Fruit fly (Drosophila melanogaster) whole organism, pupa: ENCODE measurements around the gene Ptip.

Experiments
- CG10348 ChIP-seq: fragments of 200-800 bp; sonication (Bioruptor generic); IDR thresholded peaks from 2 replicates; pipeline ENCODE4 v1.3.6; 2022; ENCODE audit warnings: missing biosample characterization, missing genetic modification characterization
- CG12605 ChIP-seq: fragments of 200-800 bp; sonication (Bioruptor generic); IDR thresholded peaks from 2 replicates; pipeline ENCODE4 v1.3.6; 2022; ENCODE audit warnings: missing biosample characterization, missing genetic modification characterization
- CG13204 ChIP-seq: fragments of 200-800 bp; sonication (Bioruptor generic); optimal IDR thresholded peaks from 2 replicates; lab custom pipeline; 2018; ENCODE audit warnings: missing biosample characterization, mild to moderate bottlenecking, missing genetic modification characterization, moderate library complexity
- CG14655 ChIP-seq: fragments of 200-800 bp; sonication (Bioruptor generic); optimal IDR thresholded peaks from 3 replicates; lab custom pipeline; 2017; ENCODE audit warnings: mild to moderate bottlenecking, missing biosample characterization, missing genetic modification reagents, missing genetic modification characterization
- CG15710 ChIP-seq: fragments of 200-800 bp; sonication (Bioruptor generic); optimal IDR thresholded peaks from 2 replicates; lab custom pipeline; 2018; ENCODE audit warnings: missing biosample characterization, mild to moderate bottlenecking, missing genetic modification characterization, moderate library complexity
- CG17806 ChIP-seq: fragments of 200-800 bp; sonication (Bioruptor generic); optimal IDR thresholded peaks from 2 replicates; lab custom pipeline; 2018; ENCODE audit warnings: missing biosample characterization, mild to moderate bottlenecking, missing genetic modification characterization, moderate library complexity
- CG32121 ChIP-seq: fragments of 200-800 bp; sonication (Bioruptor generic); IDR thresholded peaks from 2 replicates; pipeline ENCODE4 v1.3.6; 2022; ENCODE audit warnings: missing biosample characterization, missing genetic modification characterization
- CG34367 ChIP-seq: fragments of 200-800 bp; sonication (Bioruptor generic); optimal IDR thresholded peaks from 2 replicates; lab custom pipeline; 2018; ENCODE audit warnings: missing biosample characterization, mild to moderate bottlenecking, missing genetic modification characterization
- CG4496 ChIP-seq: fragments of 200-800 bp; sonication (Bioruptor generic); IDR thresholded peaks from 3 replicates; pipeline ENCODE4 v1.3.6; 2022; ENCODE audit warnings: missing biosample characterization, missing genetic modification characterization
- CG8159 ChIP-seq: fragments of 200-800 bp; sonication (Bioruptor generic); optimal IDR thresholded peaks from 3 replicates; lab custom pipeline; 2018; ENCODE audit warnings: missing biosample characterization, mild to moderate bottlenecking, missing genetic modification characterization, moderate library complexity
- CG8301 ChIP-seq: fragments of 200-800 bp; sonication (Bioruptor generic); optimal IDR thresholded peaks from 2 replicates; lab custom pipeline; 2018; ENCODE audit warnings: missing biosample characterization, mild to moderate bottlenecking, missing genetic modification characterization
- CG9948 ChIP-seq: fragments of 200-800 bp; sonication (Bioruptor generic); optimal IDR thresholded peaks from 2 replicates; lab custom pipeline; 2018; ENCODE audit warnings: missing biosample characterization, mild to moderate bottlenecking, missing genetic modification characterization, moderate library complexity
- D1 ChIP-seq: fragments of 200-800 bp; sonication (Bioruptor generic); optimal IDR thresholded peaks from 2 replicates; lab custom pipeline; 2018; ENCODE audit warnings: missing biosample characterization, mild to moderate bottlenecking, missing genetic modification characterization, moderate library complexity
- EcR ChIP-seq: fragments of 200-800 bp; sonication (Bioruptor generic); optimal IDR thresholded peaks from 3 replicates; lab custom pipeline; 2019; ENCODE audit warnings: missing biosample characterization, missing genetic modification characterization, mild to moderate bottlenecking, moderate library complexity, missing genetic modification reagents
- Ets98B ChIP-seq: fragments of 200-800 bp; sonication (Bioruptor generic); IDR thresholded peaks from 2 replicates; pipeline ENCODE4 v1.3.6; 2022; ENCODE audit warnings: missing biosample characterization, missing genetic modification characterization
- Pif1A ChIP-seq: fragments of 200-800 bp; sonication (Bioruptor generic); optimal IDR thresholded peaks from 3 replicates; lab custom pipeline; 2016; ENCODE audit warnings: missing biosample characterization, missing genetic modification characterization
- Pif1B ChIP-seq: fragments of 200-800 bp; sonication (Bioruptor generic); optimal IDR thresholded peaks from 3 replicates; lab custom pipeline; 2016; ENCODE audit warnings: missing biosample characterization, missing genetic modification characterization
- Snoo ChIP-seq: fragments of 200-800 bp; sonication (Bioruptor generic); optimal IDR thresholded peaks from 3 replicates; lab custom pipeline; 2017; ENCODE audit warnings: missing biosample characterization, mild to moderate bottlenecking, missing genetic modification characterization, inconsistent platforms
- fd96Ca ChIP-seq: fragments of 200-800 bp; sonication (Bioruptor generic); IDR thresholded peaks from 3 replicates; pipeline ENCODE4 v1.3.6; 2022; ENCODE audit warnings: missing biosample characterization, missing genetic modification characterization
- gl ChIP-seq: fragments of 200-800 bp; sonication (Bioruptor generic); optimal IDR thresholded peaks from 2 replicates; lab custom pipeline; 2018; ENCODE audit warnings: missing biosample characterization, mild to moderate bottlenecking, missing genetic modification characterization
- rn ChIP-seq: fragments of 200-800 bp; sonication (Bioruptor generic); IDR thresholded peaks from 2 replicates; pipeline ENCODE4 v1.3.6; 2022; ENCODE audit warnings: missing biosample characterization, missing genetic modification characterization

The Ptip gene

dm6 chr3L:14001658-14002523, 27.0 kb downstream of the Ptip start, which contains the start of the genes Nprl3 and upSET:
TSS of gene Nprl3 (minus strand) at chr3L:14001880.
TSS of gene upSET (plus strand) at chr3L:14002127.
- TF ChIP-seq CG15710 (tag; lab: Kevin White, UChicago): no peak
- no peak for TF ChIP-seq EcR (GFP tag; lab: Kevin White, UChicago)
- TF ChIP-seq fd96Ca (GFP tag; lab: Robert Waterston, UW): no peak; the same call in 2 of the 3 replicates
- no peak for TF ChIP-seq CG10348 (GFP tag; lab: Robert Waterston, UW)
- no peak for TF ChIP-seq gl (tag; lab: Kevin White, UChicago)
- no peak for TF ChIP-seq CG34367 (tag; lab: Kevin White, UChicago)
- no peak for TF ChIP-seq Pif1A (GFP tag; lab: Kevin White, UChicago)
- TF ChIP-seq Pif1B (GFP tag; lab: Kevin White, UChicago): no peak
- TF ChIP-seq CG4496 (GFP tag; lab: Robert Waterston, UW): no peak
- TF ChIP-seq rn (GFP tag; lab: Robert Waterston, UW): no peak
- TF ChIP-seq, all 21 proteins: peak for 0

- TF ChIP-seq CG8301 (tag; lab: Kevin White, UChicago) (no peak), CG8159 (no peak), fd96Ca (GFP tag; lab: Robert Waterston, UW) (no peak), CG9948 (tag; lab: Kevin White, UChicago) (no peak), rn (GFP tag; lab: Robert Waterston, UW) (no peak), gl (tag; lab: Kevin White, UChicago) (no peak)
These were observed 29.7 kb downstream of the Ptip start, which contains the start of gene CG17359 for dm6 chr3L:13999204-13999603. TSS of gene CG17359 (minus strand) at chr3L:13999251.

- TF ChIP-seq CG10348 (GFP tag; lab: Robert Waterston, UW): no peak
- peak; percentile 43 for TF ChIP-seq D1 (tag; lab: Kevin White, UChicago)
- no peak for TF ChIP-seq EcR (GFP tag; lab: Kevin White, UChicago)
- no peak for TF ChIP-seq Snoo (tag; lab: Kevin White, UChicago)
- no peak for TF ChIP-seq CG34367 (tag; lab: Kevin White, UChicago)
- no peak for TF ChIP-seq CG9948 (tag; lab: Kevin White, UChicago)
- TF ChIP-seq CG17806 (tag; lab: Kevin White, UChicago): no peak
These were observed 31.9 kb downstream of the Ptip start, which contains the start of gene CG17361 for dm6 chr3L:13996992-13997391. TSS of gene CG17361 (plus strand) at chr3L:13997191.

- TF ChIP-seq CG15710 (tag; lab: Kevin White, UChicago): no peak
- no peak for TF ChIP-seq rn (GFP tag; lab: Robert Waterston, UW)
- no peak for TF ChIP-seq CG14655
- TF ChIP-seq fd96Ca (GFP tag; lab: Robert Waterston, UW): no peak
- no peak for TF ChIP-seq Pif1B (GFP tag; lab: Kevin White, UChicago)
- peak; percentile 91 for TF ChIP-seq EcR (GFP tag; lab: Kevin White, UChicago)
These were observed 32.5 kb downstream of the Ptip start for dm6 chr3L:13996437-13996836.

dm6 chr3L:13993742-13994719, 34.9 kb downstream of the Ptip start, which contains the start of gene CtsK1:
TSS of gene CtsK1 (plus strand) at chr3L:13994231.
- TF ChIP-seq CG10348 (GFP tag; lab: Robert Waterston, UW): no peak
- TF ChIP-seq gl (tag; lab: Kevin White, UChicago): no peak
- peak; percentile 85 for TF ChIP-seq Ets98B (GFP tag; lab: Robert Waterston, UW)
- peak; percentile 45 for TF ChIP-seq CG17806 (tag; lab: Kevin White, UChicago)
- TF ChIP-seq fd96Ca (GFP tag; lab: Robert Waterston, UW): no peak
- TF ChIP-seq CG8301 (tag; lab: Kevin White, UChicago): peak; percentile 47
- peak; percentile 64; the same call in 1 of the 2 replicates for TF ChIP-seq CG32121
- TF ChIP-seq CG8159: peak; percentile 58
- TF ChIP-seq CG14655: no peak
- TF ChIP-seq Pif1B (GFP tag; lab: Kevin White, UChicago): no peak
- TF ChIP-seq CG13204 (GFP tag; lab: Kevin White, UChicago): no peak
- TF ChIP-seq CG34367 (tag; lab: Kevin White, UChicago): no peak
- peak; percentile 15 for TF ChIP-seq EcR (GFP tag; lab: Kevin White, UChicago)
- peak; percentile 84 for TF ChIP-seq CG12605 (GFP tag; lab: Robert Waterston, UW)
- TF ChIP-seq CG9948 (tag; lab: Kevin White, UChicago): peak; percentile 50
- TF ChIP-seq CG4496 (GFP tag; lab: Robert Waterston, UW): peak; percentile 93
- TF ChIP-seq Snoo (tag; lab: Kevin White, UChicago): peak; percentile 31
- peak; percentile 46 for TF ChIP-seq CG15710 (tag; lab: Kevin White, UChicago)
- TF ChIP-seq D1 (tag; lab: Kevin White, UChicago): peak; percentile 14
- TF ChIP-seq rn (GFP tag; lab: Robert Waterston, UW): peak; percentile 46; the same call in 1 of the 2 replicates
- no peak for TF ChIP-seq Pif1A (GFP tag; lab: Kevin White, UChicago)
